Worm (Caenorhabditis elegans): ENCODE measurements around the gene dec-7.
A peak's percentile ranks its signal among the peaks of the same experiment; 100 is the strongest.

Gene dec-7

DNA sequence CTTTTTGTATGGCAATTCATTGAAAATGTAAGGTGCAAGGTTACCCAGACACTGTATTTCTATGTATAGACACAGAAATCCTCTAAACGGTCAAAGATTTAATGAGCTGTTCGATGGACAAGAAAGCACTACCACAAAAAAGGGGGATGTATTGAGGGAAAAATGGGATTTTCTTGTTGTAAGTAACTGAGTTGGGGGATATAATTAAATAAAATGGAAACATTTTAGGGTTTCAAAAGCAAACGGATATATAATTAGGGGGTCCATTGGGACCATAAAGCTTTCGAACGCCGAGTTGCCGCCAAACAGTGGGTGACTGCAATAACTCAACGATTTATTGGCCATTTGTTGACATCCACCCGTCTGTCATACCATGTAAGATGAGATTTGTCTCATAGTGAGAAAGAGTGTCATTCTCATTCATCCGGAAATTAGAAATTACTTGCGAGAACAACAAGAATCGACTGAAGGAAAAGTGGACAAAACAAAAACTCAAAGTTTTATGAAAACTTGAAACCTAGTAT is 50.0 kb downstream of the dec-7 start:
- no peak for TF ChIP-seq T23F11.4 (GFP tag; optimal IDR thresholded peaks at IDR 0.05)
- TF ChIP-seq unc-42 (tag; optimal IDR thresholded peaks at IDR 0.05): peak; percentile 58

ce11 chrIII:9984604-9985003 is 52.4 kb downstream of the dec-7 start:
- TF ChIP-seq unc-3 (GFP tag; conservative IDR thresholded peaks at IDR 0.05): no peak
- no peak for TF ChIP-seq unc-3 (tag; optimal IDR thresholded peaks at IDR 0.05)
- no peak for TF ChIP-seq unc-86 (tag; optimal IDR thresholded peaks at IDR 0.05)
- no peak for TF ChIP-seq Y22D7AL.16 (tag; optimal IDR thresholded peaks at IDR 0.05)
- no peak for TF ChIP-seq F13H6.1 (tag; optimal IDR thresholded peaks at IDR 0.05)
- TF ChIP-seq ceh-30 (tag; optimal IDR thresholded peaks at IDR 0.05): no peak
- no peak for TF ChIP-seq pag-3 (tag; optimal IDR thresholded peaks at IDR 0.05; ENCODE audit: borderline replicate concordance)
- no peak for TF ChIP-seq rnt-1 (tag; optimal IDR thresholded peaks at IDR 0.05)
- no peak for TF ChIP-seq C38D4.7 (GFP tag; optimal IDR thresholded peaks at IDR 0.05)
- TF ChIP-seq ceh-6 (GFP tag; optimal IDR thresholded peaks at IDR 0.05): no peak
- TF ChIP-seq lim-6 (tag; optimal IDR thresholded peaks at IDR 0.05): no peak
- TF ChIP-seq nhr-232 (tag; optimal IDR thresholded peaks at IDR 0.05): no peak
- TF ChIP-seq sdc-2 (tag; optimal IDR thresholded peaks at IDR 0.05): no peak

DNA sequence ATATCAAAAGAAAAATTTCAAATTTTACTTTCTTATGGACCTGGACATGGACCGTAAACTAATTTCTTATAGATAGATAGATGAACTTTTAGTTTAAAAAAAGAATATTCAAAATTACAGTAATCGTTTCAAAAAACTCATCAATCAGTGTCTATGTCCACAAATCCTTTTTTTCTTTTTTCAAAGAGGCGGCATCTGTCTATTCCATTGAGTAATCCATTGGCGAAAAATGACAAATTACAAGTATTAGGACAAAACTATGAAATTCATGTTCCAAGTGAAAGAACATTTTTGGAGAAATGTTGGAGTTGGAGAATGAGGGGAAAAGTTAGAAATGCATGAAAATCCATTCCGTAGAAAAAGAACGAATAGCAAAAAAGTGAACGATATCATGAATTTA is 53.3 kb downstream of the dec-7 start:
- TF ChIP-seq odd-2 (tag; optimal IDR thresholded peaks at IDR 0.05) (no peak), C08G9.2 (tag; optimal IDR thresholded peaks at IDR 0.05) (no peak), fkh-10 (GFP tag; optimal IDR thresholded peaks at IDR 0.05) (no peak), ceh-31 (tag; optimal IDR thresholded peaks at IDR 0.05) (no peak)

DNA sequence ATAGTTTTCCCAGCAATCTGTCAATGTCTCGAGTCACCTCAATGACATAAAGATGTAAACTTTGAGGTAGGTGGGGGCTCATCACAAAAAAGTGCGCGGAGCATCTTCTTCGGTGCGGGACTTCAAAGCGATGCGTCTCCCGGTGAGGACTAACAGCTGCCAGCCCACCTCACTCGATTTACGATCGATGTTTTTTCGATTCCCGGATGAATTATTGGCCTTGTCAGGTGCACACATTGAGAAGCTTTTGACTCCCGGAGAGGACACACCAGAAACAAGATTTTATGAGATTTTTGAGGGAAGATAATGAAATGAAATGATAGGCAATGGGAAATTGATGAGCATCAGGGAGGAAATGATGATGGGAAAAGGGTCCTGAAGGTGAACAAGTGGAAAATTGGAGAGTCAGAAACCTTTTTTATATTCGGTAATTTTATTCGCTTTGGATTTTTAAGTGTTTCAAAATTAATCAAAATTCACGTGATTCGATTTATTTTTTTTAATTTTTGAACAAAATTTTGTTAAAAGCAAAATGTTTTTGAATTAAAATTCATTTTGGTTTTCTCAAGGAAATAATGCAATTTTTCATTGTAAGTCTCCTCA is 54.7 kb downstream of the dec-7 start, which contains the start of gene C05B5.12:
Gene C05B5.12, plus strand, starts transcription at position 553 of the 603 bp plus-strand sequence.
- TF ChIP-seq unc-55 (GFP tag; optimal IDR thresholded peaks at IDR 0.05) (peak; percentile 87), ceh-18 (tag; optimal IDR thresholded peaks at IDR 0.05) (peak; percentile 10), eyg-1 (tag; optimal IDR thresholded peaks at IDR 0.05) (no peak)

DNA sequence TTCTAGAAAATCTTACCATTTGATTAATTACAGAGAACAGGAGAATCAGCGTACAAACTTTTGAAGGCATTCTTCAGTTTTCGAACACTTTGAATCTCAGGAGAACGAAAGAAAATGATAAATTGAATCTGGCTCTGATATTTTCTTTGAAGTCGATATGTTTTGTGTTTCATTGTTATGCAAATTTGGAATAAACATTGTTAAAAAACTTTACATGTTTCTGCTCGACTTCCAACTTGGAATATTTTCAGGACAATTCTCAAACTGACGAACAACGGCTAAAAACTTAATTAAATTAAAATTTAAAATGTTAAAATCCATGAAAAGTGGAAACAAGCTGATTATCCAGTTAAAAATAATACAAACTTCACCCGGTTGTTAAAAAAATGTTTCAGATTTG is 56.2 kb downstream of the dec-7 start, which contains the start of gene C05B5.1:
Gene C05B5.1, minus strand, starts transcription at position 101 of the 400 bp plus-strand sequence.
- TF ChIP-seq C08G9.2 (tag; optimal IDR thresholded peaks at IDR 0.05) (no peak), unc-3 (GFP tag; conservative IDR thresholded peaks at IDR 0.05) (no peak), unc-3 (tag; optimal IDR thresholded peaks at IDR 0.05) (no peak), ceh-14 (tag; optimal IDR thresholded peaks at IDR 0.05) (no peak), ets-4 (tag; optimal IDR thresholded peaks at IDR 0.05) (no peak), fkh-6 (tag; optimal IDR thresholded peaks at IDR 0.05) (no peak)

Measured in whole organism, late embryonic.